2 worm cellular contexts compared by ENCODE assay signal in genomic region chrII:3922696-3923095, ce11.
A peak's percentile ranks its signal among the peaks of the same experiment; 100 is the strongest.
TF ChIP-seq lines count a peak whose summit lies in the region.

No protein-coding gene starts in this region.

TF ChIP-seq in whole organism, L3 larva, 47 proteins besides CTCF, POLR2A, EP300 and RAD21:
- TF ChIP-seq R02D3.7 (tag; optimal IDR thresholded peaks at IDR 0.05; lab: Kevin White, UChicago) = no peak
- no peak for TF ChIP-seq nhr-76 (tag; optimal IDR thresholded peaks at IDR 0.05; lab: Kevin White, UChicago)
- peak; percentile 56 for TF ChIP-seq ceh-28 (tag; optimal IDR thresholded peaks at IDR 0.05; lab: Kevin White, UChicago)

TF ChIP-seq in whole organism, L4 larva, 104 proteins besides CTCF, POLR2A, EP300 and RAD21:
- TF ChIP-seq nhr-41 (GFP tag; IDR thresholded peaks at IDR 0.05; lab: Robert Waterston, UW) (no peak), ceh-28 (tag; optimal IDR thresholded peaks at IDR 0.05; lab: Kevin White, UChicago) (peak; percentile 80), ceh-62 (tag; optimal IDR thresholded peaks at IDR 0.05; lab: Kevin White, UChicago) (no peak)

Comparison
In these comparisons a context has a peak if more than half of its experiments do, and no peak if none do; other contexts are left out.
1. Of the 28 proteins assayed by ChIP-seq in both whole organism, L4 larva and whole organism, L3 larva: peak only in whole organism, L4 larva: none; only in whole organism, L3 larva: none; in both: ceh-28; in neither: 27.